Fruit fly (Drosophila melanogaster) whole organism, embryonic: ENCODE measurements around the gene CG15891.

Experiments used
- CG11398 ChIP-seq: fragments of 200-800 bp; sonication (Bioruptor generic); optimal IDR thresholded peaks from 2 replicates; lab custom pipeline; 2016; ENCODE audit warnings: missing biosample characterization, missing genetic modification characterization
- CG15073 ChIP-seq: fragments of 200-800 bp; sonication (Bioruptor generic); optimal IDR thresholded peaks from 2 replicates; lab custom pipeline; 2016; ENCODE audit warnings: missing biosample characterization, missing genetic modification characterization
- CG17328 ChIP-seq: fragments of 200-800 bp; sonication (Bioruptor generic); IDR thresholded peaks from 2 replicates; pipeline ENCODE4 v1.3.6; 2022; ENCODE audit warnings: missing biosample characterization, missing genetic modification characterization
- CG17359 ChIP-seq: fragments of 200-800 bp; sonication (Bioruptor generic); optimal IDR thresholded peaks from 3 replicates; lab custom pipeline; 2018; ENCODE audit warnings: missing biosample characterization, mild to moderate bottlenecking, missing genetic modification characterization, moderate library complexity
- CG18476 ChIP-seq: fragments of 200-800 bp; sonication (Bioruptor generic); optimal IDR thresholded peaks from 2 replicates; lab custom pipeline; 2016; ENCODE audit warnings: missing biosample characterization, mild to moderate bottlenecking, missing genetic modification characterization
- CG33213 ChIP-seq: fragments of 200-800 bp; sonication (Bioruptor generic); optimal IDR thresholded peaks from 3 replicates; lab custom pipeline; 2016; ENCODE audit warnings: missing biosample characterization, missing genetic modification characterization
- CG4282 ChIP-seq: fragments of 200-800 bp; sonication (Bioruptor generic); optimal IDR thresholded peaks from 2 replicates; lab custom pipeline; 2016; ENCODE audit warnings: missing biosample characterization, missing genetic modification characterization
- CG7928 ChIP-seq: fragments of 200-800 bp; sonication (Bioruptor generic); optimal IDR thresholded peaks from 2 replicates; lab custom pipeline; 2017; ENCODE audit warnings: missing biosample characterization, mild to moderate bottlenecking, missing genetic modification characterization
- Dbx ChIP-seq: fragments of 200-800 bp; sonication (Bioruptor generic); IDR thresholded peaks from 3 replicates; pipeline ENCODE4 v1.3.6; 2022; ENCODE audit warnings: missing biosample characterization, missing genetic modification characterization
- Drgx ChIP-seq: fragments of 200-800 bp; sonication (Bioruptor generic); IDR thresholded peaks from 2 replicates; pipeline ENCODE4 v1.3.6; 2022; ENCODE audit warnings: missing biosample characterization, missing genetic modification characterization
- MBD-R2 ChIP-seq: fragments of 200-800 bp; sonication (Bioruptor generic); IDR thresholded peaks from 2 replicates; pipeline ENCODE4 v1.3.6; 2022; ENCODE audit warnings: missing biosample characterization, missing genetic modification characterization
- jing ChIP-seq: fragments of 200-800 bp; sonication (Bioruptor generic); optimal IDR thresholded peaks from 2 replicates; lab custom pipeline; 2018; ENCODE audit warnings: missing biosample characterization, mild to moderate bottlenecking, missing genetic modification characterization
- sc ChIP-seq, 3 experiments: fragments of >200 bp in 2 of 3; fragments of 200-800 bp in 1 of 3; sonication (Bioruptor generic) in 1 of 3; optimal IDR thresholded peaks; 2 replicates in 2 of 3; 3 replicates in 1 of 3; lab custom pipeline; 2017; ENCODE audit warnings: mild to moderate bottlenecking in 1 of 3, missing biosample characterization in 1 of 3, missing genetic modification characterization in 1 of 3, missing genetic modification reagents in 1 of 3
- tll ChIP-seq, 2 experiments: fragments of 200-800 bp in 1 of 2; fragments of >200 bp in 1 of 2; sonication (Bioruptor generic) in 1 of 2; optimal IDR thresholded peaks; 2 replicates each; lab custom pipeline; 2017 to 2019; ENCODE audit warnings: missing biosample characterization in 2 of 2, missing genetic modification characterization in 2 of 2, mild to moderate bottlenecking in 1 of 2, moderate library complexity in 1 of 2

DNA sequence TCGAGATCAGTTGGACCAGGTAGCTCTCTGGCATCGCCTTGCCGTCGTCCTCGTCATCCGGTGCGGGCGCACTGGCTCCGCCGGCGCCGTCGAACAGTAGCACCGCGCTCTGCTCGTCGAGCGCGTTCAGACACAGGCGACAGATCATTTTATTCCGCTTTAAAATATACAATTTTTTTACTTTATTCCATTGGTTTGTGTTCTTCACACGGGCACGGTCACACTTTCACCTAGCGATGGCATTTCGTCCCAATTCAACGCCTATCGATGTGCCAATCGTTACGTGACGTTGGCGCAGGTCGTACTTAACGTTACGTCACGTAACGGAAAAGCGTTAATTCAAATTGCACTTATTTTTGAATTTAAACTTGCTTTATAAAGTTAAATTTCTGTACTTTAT is 5.9 kb upstream of the CG15891 start, which contains the start of gene CG12219:
- TF ChIP-seq sc (optimal IDR thresholded peaks at IDR 0.05; lab: Kevin White, UChicago) (no peak), sc (GFP tag; optimal IDR thresholded peaks at IDR 0.05; lab: Kevin White, UChicago) (no peak), CG17359 (tag; lab: Kevin White, UChicago) (no peak), CG7928 (GFP tag; lab: Kevin White, UChicago) (no peak), MBD-R2 (GFP tag; lab: Robert Waterston, UW) (peak; percentile 81), CG17328 (GFP tag; lab: Robert Waterston, UW) (no peak), CG4282 (GFP tag; lab: Kevin White, UChicago) (no peak), Drgx (GFP tag; lab: Robert Waterston, UW) (no peak), tll (GFP tag; optimal IDR thresholded peaks at IDR 0.05; lab: Kevin White, UChicago) (no peak), jing (GFP tag; lab: Kevin White, UChicago) (no peak), CG33213 (no peak), Dbx (GFP tag; lab: Robert Waterston, UW) (no peak), CG15073 (GFP tag; lab: Kevin White, UChicago) (no peak), CG18476 (GFP tag; lab: Kevin White, UChicago) (no peak), CG11398 (GFP tag; lab: Kevin White, UChicago) (no peak)
